Worm (Caenorhabditis elegans): ENCODE measurements around the gene fipr-7.

ce11 chrV:10243105-10243504, 13.5 kb downstream of the fipr-7 start, which contains the start of gene C12D8.9:
- TF ChIP-seq elt-3 (tag; optimal IDR thresholded peaks at IDR 0.05) (no peak), sea-2 (GFP tag; optimal IDR thresholded peaks at IDR 0.05) (no peak), ztf-11 (tag; optimal IDR thresholded peaks at IDR 0.05) (no peak), pqm-1 (tag; optimal IDR thresholded peaks at IDR 0.05) (no peak), ceh-82 (tag; optimal IDR thresholded peaks at IDR 0.05) (no peak), elt-1 (tag; optimal IDR thresholded peaks at IDR 0.05) (no peak)
